Fruit fly (Drosophila melanogaster) whole organism, adult: ENCODE results near the gene CG11586.

ENCODE experiments used
- CG11617 ChIP-seq: fragments of 200-800 bp; sonication (Bioruptor generic); optimal IDR thresholded peaks from 2 replicates; lab custom pipeline; 2017; ENCODE audit warnings: mild to moderate bottlenecking, missing biosample characterization, missing genetic modification reagents, missing genetic modification characterization
- CG5204 ChIP-seq: fragments of 200-800 bp; sonication (Bioruptor generic); optimal IDR thresholded peaks from 2 replicates; lab custom pipeline; 2016; ENCODE audit warnings: missing biosample characterization, missing genetic modification characterization
- Clk ChIP-seq: fragments of 200-800 bp; sonication (Bioruptor generic); optimal IDR thresholded peaks from 2 replicates; lab custom pipeline; 2017; ENCODE audit warnings: missing biosample characterization, missing genetic modification characterization
- kay ChIP-seq: fragments of 200-800 bp; sonication (Bioruptor generic); peaks from one replicate; lab custom pipeline; 2016; ENCODE audit warnings: missing biosample characterization, missing genetic modification characterization, borderline replicate concordance
- tj ChIP-seq: fragments of 200-800 bp; sonication (Bioruptor generic); optimal IDR thresholded peaks from 3 replicates; lab custom pipeline; 2017; ENCODE audit warnings: missing biosample characterization, mild to moderate bottlenecking, missing genetic modification characterization, moderate library complexity

DNA sequence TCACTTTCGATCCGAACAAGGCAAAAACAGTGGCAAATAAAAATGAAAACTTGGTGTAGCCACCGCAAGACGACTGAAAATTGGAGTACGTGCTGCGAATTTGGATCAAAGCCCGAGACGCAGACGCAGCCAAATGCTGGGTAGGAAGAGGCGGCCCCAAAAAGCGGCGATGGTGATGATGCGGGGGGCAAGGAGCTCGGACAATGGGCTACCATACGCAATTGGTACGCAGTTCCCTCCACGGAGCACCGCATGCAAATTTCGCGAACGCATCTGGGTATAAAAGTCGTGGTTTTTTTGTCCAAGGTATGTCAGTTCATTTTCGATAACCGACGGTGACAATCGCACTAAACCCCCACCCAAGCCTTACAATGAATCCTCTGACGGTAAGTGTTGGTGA lies 47.2 kb downstream of the CG11586 start, which contains the start of gene Cpr64Ad:
- TF ChIP-seq kay (GFP tag; lab: Kevin White, UChicago) (no peak), tj (GFP tag; lab: Kevin White, UChicago) (no peak), CG5204 (GFP tag; lab: Kevin White, UChicago) (no peak), Clk (no peak), CG11617 (GFP tag; lab: Kevin White, UChicago) (no peak)
